Worm (Caenorhabditis elegans): Measurements from ENCODE around the gene AH9.1.

AH9.1 gene

ce11 chrX:2265069-2265468, 18.3 kb upstream of the AH9.1 start:
- TF ChIP-seq ztf-23 (GFP tag; IDR thresholded peaks at IDR 0.05), result no peak
- TF ChIP-seq T22C8.4 (GFP tag; IDR thresholded peaks at IDR 0.05), result no peak

- TF ChIP-seq ztf-29 (GFP tag; IDR thresholded peaks at IDR 0.05) (no peak), med-1 (GFP tag; optimal IDR thresholded peaks at IDR 0.05; ENCODE audit: insufficient read depth) (no peak), cog-1 (tag; optimal IDR thresholded peaks at IDR 0.05) (no peak), tab-1 (GFP tag; IDR thresholded peaks at IDR 0.05) (no peak), T22C8.4 (GFP tag; IDR thresholded peaks at IDR 0.05) (no peak), ztf-23 (GFP tag; IDR thresholded peaks at IDR 0.05) (no peak), flt-1 (GFP tag; IDR thresholded peaks at IDR 0.05) (no peak), klf-2 (GFP tag; conservative IDR thresholded peaks at IDR 0.05) (no peak), ref-1 (GFP tag; conservative IDR thresholded peaks at IDR 0.05) (no peak)
Measured at ce11 chrX:2262420-2262819, 15.6 kb upstream of the AH9.1 start.

ce11 chrX:2261003-2261402, 14.2 kb upstream of the AH9.1 start, which contains the start of gene AH9.3:
AH9.3 (minus strand) TSS chrX:2261103.
- TF ChIP-seq ztf-23 (GFP tag; IDR thresholded peaks at IDR 0.05), result no peak
- no peak for TF ChIP-seq klf-2 (GFP tag; conservative IDR thresholded peaks at IDR 0.05)
- TF ChIP-seq med-1 (GFP tag; optimal IDR thresholded peaks at IDR 0.05; ENCODE audit: insufficient read depth), result no peak
- TF ChIP-seq flt-1 (GFP tag; IDR thresholded peaks at IDR 0.05), result no peak
- no peak for TF ChIP-seq T22C8.4 (GFP tag; IDR thresholded peaks at IDR 0.05)
- no peak for TF ChIP-seq ref-1 (GFP tag; conservative IDR thresholded peaks at IDR 0.05)
- TF ChIP-seq tab-1 (GFP tag; IDR thresholded peaks at IDR 0.05), result no peak
- no peak for TF ChIP-seq ztf-29 (GFP tag; IDR thresholded peaks at IDR 0.05)
- no peak for TF ChIP-seq cog-1 (tag; optimal IDR thresholded peaks at IDR 0.05)

- TF ChIP-seq ref-1 (GFP tag; conservative IDR thresholded peaks at IDR 0.05), result no peak
Measured at ce11 chrX:2258404-2258803, 11.6 kb upstream of the AH9.1 start.

- TF ChIP-seq T22C8.4 (GFP tag; IDR thresholded peaks at IDR 0.05), result no peak
- TF ChIP-seq tab-1 (GFP tag; IDR thresholded peaks at IDR 0.05), result no peak
- TF ChIP-seq ref-1 (GFP tag; conservative IDR thresholded peaks at IDR 0.05), result no peak
- no peak for TF ChIP-seq cog-1 (tag; optimal IDR thresholded peaks at IDR 0.05)
- no peak for TF ChIP-seq klf-2 (GFP tag; conservative IDR thresholded peaks at IDR 0.05)
- TF ChIP-seq ztf-23 (GFP tag; IDR thresholded peaks at IDR 0.05), result no peak
- TF ChIP-seq flt-1 (GFP tag; IDR thresholded peaks at IDR 0.05), result no peak
- TF ChIP-seq ztf-29 (GFP tag; IDR thresholded peaks at IDR 0.05), result no peak
- TF ChIP-seq med-1 (GFP tag; optimal IDR thresholded peaks at IDR 0.05; ENCODE audit: insufficient read depth), result no peak
Measured at ce11 chrX:2258001-2258400, 11.2 kb upstream of the AH9.1 start, which contains the start of gene crn-4. crn-4 (minus strand) TSS chrX:2258101.

ce11 chrX:2242568-2243185, 4.1 kb downstream of the AH9.1 start, which contains the start of gene rpl-11.2:
rpl-11.2 (minus strand) TSS chrX:2242618.
- TF ChIP-seq ztf-23 (GFP tag; IDR thresholded peaks at IDR 0.05), result peak; percentile 69; the same call in 1 of the 2 replicates
- TF ChIP-seq T22C8.4 (GFP tag; IDR thresholded peaks at IDR 0.05), result peak; percentile 59
- TF ChIP-seq klf-2 (GFP tag; conservative IDR thresholded peaks at IDR 0.05), result no peak
- peak; percentile 82 for TF ChIP-seq cog-1 (tag; optimal IDR thresholded peaks at IDR 0.05)
- peak; percentile 49; the same call in 1 of the 2 replicates for TF ChIP-seq flt-1 (GFP tag; IDR thresholded peaks at IDR 0.05)

ce11 chrX:2241147-2241798, 5.5 kb downstream of the AH9.1 start:
- no peak for TF ChIP-seq ztf-29 (GFP tag; IDR thresholded peaks at IDR 0.05)
- TF ChIP-seq klf-2 (GFP tag; conservative IDR thresholded peaks at IDR 0.05), result no peak
- no peak for TF ChIP-seq ref-1 (GFP tag; conservative IDR thresholded peaks at IDR 0.05)

ce11 chrX:2237438-2237961, 9.3 kb downstream of the AH9.1 start, which contains the start of gene vha-15:
vha-15 (plus strand) TSS chrX:2237911.
- 0 out of 2 replicates have a peak, but pooled peaks have one; percentile 15 for TF ChIP-seq ztf-23 (GFP tag; IDR thresholded peaks at IDR 0.05)
- peak; percentile 62 for TF ChIP-seq cog-1 (tag; optimal IDR thresholded peaks at IDR 0.05)
- TF ChIP-seq T22C8.4 (GFP tag; IDR thresholded peaks at IDR 0.05), result peak; percentile 85
- TF ChIP-seq med-1 (GFP tag; optimal IDR thresholded peaks at IDR 0.05; ENCODE audit: insufficient read depth), result no peak

ce11 chrX:2233929-2234328, 12.9 kb downstream of the AH9.1 start, which contains the start of gene T14F9.2:
T14F9.2 (plus strand) TSS chrX:2234324.
- TF ChIP-seq ztf-23 (GFP tag; IDR thresholded peaks at IDR 0.05) (no peak), T22C8.4 (GFP tag; IDR thresholded peaks at IDR 0.05) (no peak), tab-1 (GFP tag; IDR thresholded peaks at IDR 0.05) (no peak), med-1 (GFP tag; optimal IDR thresholded peaks at IDR 0.05; ENCODE audit: insufficient read depth) (no peak), klf-2 (GFP tag; conservative IDR thresholded peaks at IDR 0.05) (no peak), cog-1 (tag; optimal IDR thresholded peaks at IDR 0.05) (no peak), ref-1 (GFP tag; conservative IDR thresholded peaks at IDR 0.05) (no peak), flt-1 (GFP tag; IDR thresholded peaks at IDR 0.05) (no peak), ztf-29 (GFP tag; IDR thresholded peaks at IDR 0.05) (no peak)

ce11 chrX:2231346-2231745, 15.5 kb downstream of the AH9.1 start:
- no peak for TF ChIP-seq tab-1 (GFP tag; IDR thresholded peaks at IDR 0.05)
- no peak for TF ChIP-seq flt-1 (GFP tag; IDR thresholded peaks at IDR 0.05)
- no peak for TF ChIP-seq ref-1 (GFP tag; conservative IDR thresholded peaks at IDR 0.05)
- TF ChIP-seq T22C8.4 (GFP tag; IDR thresholded peaks at IDR 0.05), result no peak
